Fruit fly (Drosophila melanogaster): Measurements from ENCODE around the gene dgt4.
A peak's percentile ranks its signal among the peaks of the same experiment; 100 is the strongest.

Gene dgt4

DNA sequence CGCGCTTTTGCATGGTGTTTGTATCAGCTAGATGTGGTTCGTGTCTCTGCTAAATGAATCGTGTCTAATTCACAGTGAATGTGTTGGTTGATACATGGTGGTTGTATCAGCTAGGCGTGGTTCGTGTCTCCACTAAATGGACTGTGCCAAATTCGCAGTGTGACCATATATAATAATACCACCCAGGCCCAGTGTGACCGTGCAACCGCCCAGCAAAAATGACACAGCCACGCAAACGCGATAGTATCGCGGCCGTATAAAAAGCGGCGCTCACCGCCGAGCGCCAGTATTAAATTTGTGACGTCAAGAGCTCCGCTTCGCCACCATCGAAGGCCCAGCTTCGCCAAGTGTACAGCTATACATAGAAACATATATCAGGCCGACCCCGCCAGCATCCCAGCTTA, 7.7 kb upstream of the dgt4 start, which contains the start of gene cib (continued):
- no peak for TF ChIP-seq cato (GFP tag; optimal IDR thresholded peaks at IDR 0.05; ENCODE audit: borderline replicate concordance)
- peak; percentile 40 for TF ChIP-seq Fer3 (tag; optimal IDR thresholded peaks at IDR 0.05)
- TF ChIP-seq pzg (GFP tag; optimal IDR thresholded peaks at IDR 0.05): peak; percentile 99
- TF ChIP-seq sisA (GFP tag; IDR thresholded peaks at IDR 0.05): no peak
- TF ChIP-seq pnt (GFP tag; optimal IDR thresholded peaks at IDR 0.05): no peak
- TF ChIP-seq sens-2 (GFP tag; IDR thresholded peaks at IDR 0.05): no peak
- TF ChIP-seq mld (GFP tag; IDR thresholded peaks at IDR 0.05; ENCODE audit: partially characterized antibody): peak; percentile 84; the same call in 2 of the 3 replicates
- TF ChIP-seq lab (GFP tag; optimal IDR thresholded peaks at IDR 0.05): no peak
- no peak for TF ChIP-seq Lpt (GFP tag; optimal IDR thresholded peaks at IDR 0.05)
- peak; percentile 43 for TF ChIP-seq CG17385 (GFP tag; optimal IDR thresholded peaks at IDR 0.05)
- no peak for TF ChIP-seq CG30431 (GFP tag; optimal IDR thresholded peaks at IDR 0.05)
- no peak for TF ChIP-seq C15 (GFP tag; IDR thresholded peaks at IDR 0.05)
- TF ChIP-seq unpg (GFP tag; optimal IDR thresholded peaks at IDR 0.05): peak; percentile 22
- TF ChIP-seq danr (GFP tag; IDR thresholded peaks at IDR 0.05): no peak
- no peak for TF ChIP-seq CG6765 (GFP tag; optimal IDR thresholded peaks at IDR 0.05)
- TF ChIP-seq sd (tag; optimal IDR thresholded peaks at IDR 0.05): peak; percentile 15
- peak in 1 of 2 experiments; percentile 6 for TF ChIP-seq chif (GFP tag; optimal IDR thresholded peaks at IDR 0.05)
- peak; percentile 94 for TF ChIP-seq CG33213 (GFP tag; optimal IDR thresholded peaks at IDR 0.05)
- peak; percentile 24 for TF ChIP-seq CG13624 (GFP tag; optimal IDR thresholded peaks at IDR 0.05)
- TF ChIP-seq luna (GFP tag; optimal IDR thresholded peaks at IDR 0.05): no peak
- TF ChIP-seq CG9609 (GFP tag; optimal IDR thresholded peaks at IDR 0.05): peak; percentile 16
- no peak for TF ChIP-seq hth (optimal IDR thresholded peaks at IDR 0.05)
- no peak for TF ChIP-seq CG8359 (GFP tag; optimal IDR thresholded peaks at IDR 0.05; ENCODE audit: borderline replicate concordance)
- TF ChIP-seq CG8281 (tag; optimal IDR thresholded peaks at IDR 0.05): no peak
- TF ChIP-seq zf30C (GFP tag; optimal IDR thresholded peaks at IDR 0.05): peak; percentile 20
- 0 out of 3 replicates have a peak, but pooled peaks have one; percentile 16 for TF ChIP-seq tgo (GFP tag; IDR thresholded peaks at IDR 0.05)
- peak; percentile 10 for TF ChIP-seq Antp (GFP tag; optimal IDR thresholded peaks at IDR 0.05)
- no peak for TF ChIP-seq crc (GFP tag; optimal IDR thresholded peaks at IDR 0.05)
- TF ChIP-seq nom (GFP tag; optimal IDR thresholded peaks at IDR 0.05): peak; percentile 49
- TF ChIP-seq CG17802 (tag; optimal IDR thresholded peaks at IDR 0.05): no peak
- TF ChIP-seq CG6272 (GFP tag; IDR thresholded peaks at IDR 0.05): peak; percentile 34; the same call in 1 of the 2 replicates
- TF ChIP-seq Dad (GFP tag; optimal IDR thresholded peaks at IDR 0.05): peak; percentile 53
- TF ChIP-seq pfk (GFP tag; optimal IDR thresholded peaks at IDR 0.05): no peak
- TF ChIP-seq CG17359 (tag; optimal IDR thresholded peaks at IDR 0.05): peak; percentile 31
- no peak for TF ChIP-seq odd (GFP tag; optimal IDR thresholded peaks at IDR 0.05)
- TF ChIP-seq Neu2 (GFP tag; optimal IDR thresholded peaks at IDR 0.05; ENCODE audit: borderline replicate concordance): no peak
- no peak for TF ChIP-seq dmrt99B (tag; optimal IDR thresholded peaks at IDR 0.05)
- peak; percentile 47 for TF ChIP-seq CG7928 (GFP tag; optimal IDR thresholded peaks at IDR 0.05)
- 0 out of 3 replicates have a peak, but pooled peaks have one; percentile 19 for TF ChIP-seq sr (GFP tag; IDR thresholded peaks at IDR 0.05)
- peak; percentile 56 for TF ChIP-seq Myb (GFP tag; optimal IDR thresholded peaks at IDR 0.05)
- no peak for TF ChIP-seq mirr (GFP tag; optimal IDR thresholded peaks at IDR 0.05)
- no peak for TF ChIP-seq CG4707 (GFP tag; optimal IDR thresholded peaks at IDR 0.05)
- no peak for TF ChIP-seq run (tag; optimal IDR thresholded peaks at IDR 0.05)
- TF ChIP-seq CG16779 (GFP tag; IDR thresholded peaks at IDR 0.05): no peak
- TF ChIP-seq pb (GFP tag; optimal IDR thresholded peaks at IDR 0.05): no peak
- no peak; the same call in 2 of the 4 replicates for TF ChIP-seq chinmo (GFP tag; IDR thresholded peaks at IDR 0.05; ENCODE audit: partially characterized antibody)
- TF ChIP-seq HmgD (GFP tag; optimal IDR thresholded peaks at IDR 0.05): peak; percentile 68
- TF ChIP-seq peb (GFP tag; IDR thresholded peaks at IDR 0.05): no peak
- no peak for TF ChIP-seq Oli (tag; optimal IDR thresholded peaks at IDR 0.05)
- TF ChIP-seq Nf-YC (tag; optimal IDR thresholded peaks at IDR 0.05): peak; percentile 49
- no peak for TF ChIP-seq gem (tag; optimal IDR thresholded peaks at IDR 0.05)

Measured in whole organism, embryonic.